Fruit fly (Drosophila melanogaster) whole organism, embryonic: ENCODE results near the gene CG43867.
A peak's percentile ranks its signal among the peaks of the same experiment; 100 is the strongest.

ENCODE experiments used
- CG12299 ChIP-seq: fragments of 200-800 bp; sonication (Bioruptor generic); optimal IDR thresholded peaks from 2 replicates; lab custom pipeline; 2018; ENCODE audit warnings: missing biosample characterization, mild to moderate bottlenecking, missing genetic modification characterization
- CG12769 ChIP-seq: fragments of 200-800 bp; sonication (Bioruptor generic); optimal IDR thresholded peaks from 2 replicates; lab custom pipeline; 2019; ENCODE audit warnings: missing biosample characterization, mild to moderate bottlenecking, missing genetic modification characterization, moderate library complexity
- CG13287 ChIP-seq: fragments of 200-800 bp; sonication (Bioruptor generic); IDR thresholded peaks from 2 replicates; pipeline ENCODE4 v1.3.6; 2022; ENCODE audit warnings: missing biosample characterization, missing genetic modification characterization; ENCODE audit not compliant: partially characterized antibody
- CG13775 ChIP-seq: fragments of 200-800 bp; sonication (Bioruptor generic); optimal IDR thresholded peaks from 3 replicates; lab custom pipeline; 2017; ENCODE audit warnings: missing biosample characterization, mild to moderate bottlenecking, missing genetic modification characterization
- CG14860 ChIP-seq: fragments of 200-800 bp; sonication (Bioruptor generic); IDR thresholded peaks from 3 replicates; pipeline ENCODE4 v1.3.6; 2022; ENCODE audit warnings: missing biosample characterization, missing genetic modification characterization; ENCODE audit not compliant: partially characterized antibody
- CG15011 ChIP-seq: fragments of 200-800 bp; sonication (Bioruptor generic); optimal IDR thresholded peaks from 3 replicates; lab custom pipeline; 2018; ENCODE audit warnings: missing biosample characterization, mild to moderate bottlenecking, missing genetic modification characterization
- CG15514 ChIP-seq: fragments of 200-800 bp; sonication (Bioruptor generic); optimal IDR thresholded peaks from 3 replicates; lab custom pipeline; 2017; ENCODE audit warnings: missing biosample characterization, missing genetic modification characterization, mild to moderate bottlenecking, moderate library complexity, missing genetic modification reagents
- CG15601 ChIP-seq: fragments of 200-800 bp; sonication (Bioruptor generic); optimal IDR thresholded peaks from 3 replicates; lab custom pipeline; 2019; ENCODE audit warnings: missing biosample characterization, mild to moderate bottlenecking, missing genetic modification characterization, moderate library complexity
- CG16779 ChIP-seq: fragments of 200-800 bp; sonication (Bioruptor generic); IDR thresholded peaks from 2 replicates; pipeline ENCODE4 v1.3.6; 2022; ENCODE audit warnings: missing biosample characterization, missing genetic modification characterization
- CG16815 ChIP-seq: fragments of 200-800 bp; sonication (Bioruptor generic); optimal IDR thresholded peaks from 3 replicates; lab custom pipeline; 2017; ENCODE audit warnings: missing biosample characterization, mild to moderate bottlenecking, missing genetic modification characterization
- CG17568 ChIP-seq: fragments of 200-800 bp; sonication (Bioruptor generic); optimal IDR thresholded peaks from 2 replicates; lab custom pipeline; 2018; ENCODE audit warnings: missing biosample characterization, mild to moderate bottlenecking, missing genetic modification characterization, moderate library complexity
- CG1832 ChIP-seq: fragments of 200-800 bp; sonication (Bioruptor generic); optimal IDR thresholded peaks from 2 replicates; lab custom pipeline; 2017; ENCODE audit warnings: missing biosample characterization, mild to moderate bottlenecking, missing genetic modification characterization, inconsistent platforms
- CG2712 ChIP-seq: fragments of 200-800 bp; optimal IDR thresholded peaks from 3 replicates; lab custom pipeline; 2019; ENCODE audit warnings: missing biosample characterization, mild to moderate bottlenecking, missing genetic modification characterization, moderate library complexity
- CG30431 ChIP-seq: fragments of 200-800 bp; sonication (Bioruptor generic); optimal IDR thresholded peaks from 2 replicates; lab custom pipeline; 2017; ENCODE audit warnings: missing biosample characterization, missing genetic modification characterization
- CG31365 ChIP-seq: fragments of 200-800 bp; sonication (Bioruptor generic); optimal IDR thresholded peaks from 2 replicates; lab custom pipeline; 2018; ENCODE audit warnings: missing biosample characterization, mild to moderate bottlenecking, missing genetic modification characterization
- CG3163 ChIP-seq: fragments of 200-800 bp; sonication (Bioruptor generic); optimal IDR thresholded peaks from 3 replicates; lab custom pipeline; 2016; ENCODE audit warnings: missing biosample characterization, missing genetic modification characterization
- CG32532 ChIP-seq: fragments of 200-800 bp; sonication (Bioruptor generic); IDR thresholded peaks from 2 replicates; pipeline ENCODE4 v1.3.6; 2022; ENCODE audit warnings: missing biosample characterization, missing genetic modification characterization
- CG3847 ChIP-seq: fragments of 200-800 bp; sonication (Bioruptor generic); IDR thresholded peaks from 2 replicates; pipeline ENCODE4 v1.3.6; 2022; ENCODE audit warnings: missing biosample characterization, missing genetic modification characterization
- CG43689 ChIP-seq: fragments of 200-800 bp; sonication (Bioruptor generic); IDR thresholded peaks from 2 replicates; pipeline ENCODE4 v1.3.6; 2022; ENCODE audit warnings: missing biosample characterization, missing genetic modification characterization
- CG4617 ChIP-seq: fragments of 200-800 bp; sonication (Bioruptor generic); optimal IDR thresholded peaks from 3 replicates; lab custom pipeline; 2016; ENCODE audit warnings: missing biosample characterization, missing genetic modification characterization, borderline replicate concordance
- CG6683 ChIP-seq: fragments of 200-800 bp; sonication (Bioruptor generic); optimal IDR thresholded peaks from 2 replicates; lab custom pipeline; 2017; ENCODE audit warnings: missing biosample characterization, mild to moderate bottlenecking, missing genetic modification characterization, missing genetic modification reagents
- CG7987 ChIP-seq: fragments of 200-800 bp; sonication (Bioruptor generic); optimal IDR thresholded peaks from 2 replicates; lab custom pipeline; 2018; ENCODE audit warnings: missing biosample characterization, mild to moderate bottlenecking, missing genetic modification characterization, moderate library complexity
- CG8290 ChIP-seq, 3 experiments: fragments of 200-800 bp; sonication (Bioruptor generic); optimal IDR thresholded peaks; 2 replicates each; lab custom pipeline; 2016 to 2019; ENCODE audit warnings: missing biosample characterization in 3 of 3, missing genetic modification characterization in 3 of 3, mild to moderate bottlenecking in 2 of 3, moderate library complexity in 1 of 3
- CG9215 ChIP-seq: fragments of 200-800 bp; sonication (Bioruptor generic); IDR thresholded peaks from 2 replicates; pipeline ENCODE4 v1.3.6; 2022; ENCODE audit warnings: missing biosample characterization, missing genetic modification characterization
- CrebB ChIP-seq: fragments of 200-800 bp; sonication (Bioruptor generic); optimal IDR thresholded peaks from 3 replicates; lab custom pipeline; 2018; ENCODE audit warnings: missing biosample characterization, mild to moderate bottlenecking, missing genetic modification characterization
- Dll ChIP-seq: fragments of 200-800 bp; sonication (Bioruptor generic); IDR thresholded peaks from 4 replicates; pipeline ENCODE4 v1.3.6; 2022; ENCODE audit warnings: missing biosample characterization, missing genetic modification characterization; ENCODE audit not compliant: partially characterized antibody
- Eip74EF ChIP-seq, 2 experiments: fragments of 200-800 bp in 1 of 2; fragments of >200 bp in 1 of 2; sonication (Bioruptor generic) in 1 of 2; optimal IDR thresholded peaks; 2 replicates each; lab custom pipeline; 2017 to 2019; ENCODE audit warnings: missing biosample characterization in 2 of 2, missing genetic modification characterization in 2 of 2, mild to moderate bottlenecking in 1 of 2, moderate library complexity in 1 of 2
- Hsf ChIP-seq: fragments of 200-800 bp; sonication (Bioruptor generic); optimal IDR thresholded peaks from 3 replicates; lab custom pipeline; 2016; ENCODE audit warnings: missing biosample characterization, missing genetic modification characterization
- Lim3 ChIP-seq: fragments of 200-800 bp; sonication (Bioruptor generic); IDR thresholded peaks from 2 replicates; pipeline ENCODE4 v1.3.6; 2022; ENCODE audit warnings: missing biosample characterization, missing genetic modification characterization
- Mes4 ChIP-seq: fragments of 200-800 bp; sonication (Bioruptor generic); optimal IDR thresholded peaks from 2 replicates; lab custom pipeline; 2016; ENCODE audit warnings: missing biosample characterization, missing genetic modification characterization
- Poxn ChIP-seq: fragments of 200-800 bp; sonication (Bioruptor generic); IDR thresholded peaks from 2 replicates; pipeline ENCODE4 v1.3.6; 2022; ENCODE audit warnings: missing biosample characterization, missing genetic modification characterization
- Rx ChIP-seq: fragments of 200-800 bp; sonication (Bioruptor generic); IDR thresholded peaks from 2 replicates; pipeline ENCODE4 v1.3.6; 2022; ENCODE audit warnings: missing biosample characterization, missing genetic modification characterization
- Spps ChIP-seq: fragments of 200-800 bp; sonication (Bioruptor generic); optimal IDR thresholded peaks from 2 replicates; lab custom pipeline; 2018; ENCODE audit warnings: missing biosample characterization, mild to moderate bottlenecking, missing genetic modification characterization
- Sry-δ ChIP-seq: fragments of 200-800 bp; sonication (Bioruptor generic); optimal IDR thresholded peaks from 2 replicates; lab custom pipeline; 2016; ENCODE audit warnings: missing biosample characterization, missing genetic modification characterization
- Tbp ChIP-seq: fragments of >200 bp; optimal IDR thresholded peaks from 2 replicates; lab custom pipeline; 2018; ENCODE audit warnings: missing biosample characterization, missing genetic modification characterization
- Vsx1 ChIP-seq: fragments of 200-800 bp; sonication (Bioruptor generic); optimal IDR thresholded peaks from 2 replicates; lab custom pipeline; 2017; ENCODE audit warnings: missing biosample characterization, mild to moderate bottlenecking, missing genetic modification characterization, missing genetic modification reagents
- ash1 ChIP-seq: fragments of 200-800 bp; sonication (Bioruptor generic); optimal IDR thresholded peaks from 2 replicates; lab custom pipeline; 2018; ENCODE audit warnings: missing biosample characterization, mild to moderate bottlenecking, missing genetic modification characterization
- bigmax ChIP-seq: fragments of 200-800 bp; sonication (Bioruptor generic); optimal IDR thresholded peaks from 2 replicates; lab custom pipeline; 2018; ENCODE audit warnings: missing biosample characterization, mild to moderate bottlenecking, missing genetic modification characterization
- btn ChIP-seq: fragments of 200-800 bp; sonication (Bioruptor generic); optimal IDR thresholded peaks from 2 replicates; lab custom pipeline; 2016; ENCODE audit warnings: missing biosample characterization, missing genetic modification characterization
- caup ChIP-seq: fragments of 200-800 bp; sonication (Bioruptor generic); optimal IDR thresholded peaks from 3 replicates; lab custom pipeline; 2017; ENCODE audit warnings: missing biosample characterization, mild to moderate bottlenecking, missing genetic modification characterization, moderate library complexity; ENCODE audit not compliant: severe bottlenecking
- chm ChIP-seq: fragments of 200-800 bp; sonication (Bioruptor generic); IDR thresholded peaks from 2 replicates; pipeline ENCODE4 v1.3.6; 2022; ENCODE audit warnings: missing biosample characterization, missing genetic modification characterization
- crol ChIP-seq: fragments of 200-800 bp; sonication (Bioruptor generic); IDR thresholded peaks from 2 replicates; pipeline ENCODE4 v1.3.6; 2022; ENCODE audit warnings: missing biosample characterization, missing genetic modification characterization
- danr ChIP-seq: fragments of 200-800 bp; sonication (Bioruptor generic); IDR thresholded peaks from 2 replicates; pipeline ENCODE4 v1.3.6; 2022; ENCODE audit warnings: missing biosample characterization, missing genetic modification characterization
- dati ChIP-seq: fragments of 200-800 bp; sonication (Bioruptor generic); IDR thresholded peaks from 2 replicates; pipeline ENCODE4 v1.3.6; 2022; ENCODE audit warnings: missing biosample characterization, missing genetic modification characterization
- gcm ChIP-seq: fragments of 200-800 bp; sonication (Bioruptor generic); optimal IDR thresholded peaks from 2 replicates; lab custom pipeline; 2019; ENCODE audit warnings: missing biosample characterization, mild to moderate bottlenecking, missing genetic modification characterization, moderate library complexity
- gsb-n ChIP-seq: fragments of 200-800 bp; sonication (Bioruptor generic); optimal IDR thresholded peaks from 3 replicates; lab custom pipeline; 2018; ENCODE audit warnings: missing biosample characterization, mild to moderate bottlenecking, missing genetic modification characterization
- lab ChIP-seq: fragments of 200-800 bp; sonication (Bioruptor generic); optimal IDR thresholded peaks from 3 replicates; lab custom pipeline; 2017; ENCODE audit warnings: missing biosample characterization, missing genetic modification characterization, mild to moderate bottlenecking, moderate library complexity, missing genetic modification reagents
- slbo ChIP-seq: fragments of 200-800 bp; sonication (Bioruptor generic); IDR thresholded peaks from 2 replicates; pipeline ENCODE4 v1.3.6; 2022; ENCODE audit warnings: missing biosample characterization, missing genetic modification characterization
- stc ChIP-seq: fragments of 200-800 bp; sonication (Bioruptor generic); IDR thresholded peaks from 2 replicates; pipeline ENCODE4 v1.3.6; 2022; ENCODE audit warnings: missing biosample characterization, missing genetic modification characterization
- trh ChIP-seq: fragments of 200-800 bp; sonication (Bioruptor generic); optimal IDR thresholded peaks from 2 replicates; lab custom pipeline; 2016; ENCODE audit warnings: missing biosample characterization, missing genetic modification characterization
- unpg ChIP-seq: fragments of 200-800 bp; sonication (Bioruptor generic); optimal IDR thresholded peaks from 3 replicates; lab custom pipeline; 2018; ENCODE audit warnings: missing biosample characterization, mild to moderate bottlenecking, missing genetic modification characterization, moderate library complexity

Gene CG43867

dm6 chrX:948285-948556 is 20.4 kb upstream of the CG43867 start (continued):
- TF ChIP-seq caup (GFP tag; lab: Kevin White, UChicago) (no peak), CG3163 (GFP tag; lab: Kevin White, UChicago) (no peak), danr (GFP tag; lab: Robert Waterston, UW) (no peak), ash1 (GFP tag; lab: Kevin White, UChicago) (no peak), Vsx1 (GFP tag; lab: Kevin White, UChicago) (no peak), unpg (GFP tag; lab: Kevin White, UChicago) (peak; percentile 5), CG14860 (GFP tag; lab: Robert Waterston, UW) (no peak), CG9215 (peak; percentile 38; the same call in 1 of the 2 replicates), CG43689 (GFP tag; lab: Robert Waterston, UW) (no peak), CG15514 (GFP tag; lab: Kevin White, UChicago) (peak; percentile 27), Poxn (GFP tag; lab: Robert Waterston, UW) (no peak), gcm (GFP tag; lab: Kevin White, UChicago) (no peak), CG13775 (GFP tag; lab: Kevin White, UChicago) (no peak), CG31365 (no peak), Hsf (GFP tag; lab: Kevin White, UChicago) (no peak), Eip74EF (GFP tag; optimal IDR thresholded peaks at IDR 0.05; lab: Kevin White, UChicago) (no peak), CG17568 (GFP tag; lab: Kevin White, UChicago) (no peak), lab (peak; percentile 57), CG8290 (GFP tag; optimal IDR thresholded peaks at IDR 0.05; lab: Kevin White, UChicago) (no peak), CG8290 (tag; optimal IDR thresholded peaks at IDR 0.05; lab: Kevin White, UChicago) (peak in 1 of 2 experiments; percentile 74), CG12769 (tag; lab: Kevin White, UChicago) (peak; percentile 72), CG12299 (tag; lab: Kevin White, UChicago) (no peak), crol (GFP tag; lab: Robert Waterston, UW) (no peak), CG16815 (no peak), gsb-n (tag; lab: Kevin White, UChicago) (no peak), CG32532 (GFP tag; lab: Robert Waterston, UW) (peak; percentile 63), CG30431 (GFP tag; lab: Kevin White, UChicago) (no peak), btn (no peak), Sry-δ (no peak), CG15011 (GFP tag; lab: Kevin White, UChicago) (no peak), trh (GFP tag; lab: Kevin White, UChicago) (no peak), Tbp (GFP tag; lab: Kevin White, UChicago) (no peak), CG1832 (GFP tag; lab: Kevin White, UChicago) (no peak), bigmax (GFP tag; lab: Kevin White, UChicago) (no peak), Dll (GFP tag; lab: Robert Waterston, UW) (no peak), CG7987 (no peak), CG15601 (tag; lab: Kevin White, UChicago) (no peak), Lim3 (GFP tag; lab: Robert Waterston, UW) (no peak), chm (GFP tag; lab: Robert Waterston, UW) (no peak), Spps (no peak), Rx (GFP tag; lab: Robert Waterston, UW) (no peak), dati (GFP tag; lab: Robert Waterston, UW) (no peak), CG4617 (no peak), CrebB (tag; lab: Kevin White, UChicago) (no peak), slbo (GFP tag; lab: Robert Waterston, UW) (peak; percentile 69), CG16779 (GFP tag; lab: Robert Waterston, UW) (no peak), Mes4 (no peak), stc (GFP tag; lab: Robert Waterston, UW) (no peak), CG3847 (GFP tag; lab: Robert Waterston, UW) (peak; percentile 27; the same call in 1 of the 2 replicates), CG6683 (GFP tag; lab: Kevin White, UChicago) (no peak), CG2712 (no peak), CG13287 (GFP tag; lab: Robert Waterston, UW) (no peak)
